Fruit fly (Drosophila melanogaster) whole organism, adult: ENCODE measurements around the gene Ipp.

Source experiments
- CG14711 ChIP-seq: fragments of 200-800 bp; sonication (Bioruptor generic); optimal IDR thresholded peaks from 2 replicates; lab custom pipeline; 2018; ENCODE audit warnings: missing biosample characterization, mild to moderate bottlenecking, missing genetic modification characterization, moderate library complexity
- CG33017 ChIP-seq: fragments of 200-800 bp; sonication (Bioruptor generic); optimal IDR thresholded peaks from 2 replicates; lab custom pipeline; 2018; ENCODE audit warnings: missing biosample characterization, mild to moderate bottlenecking, missing genetic modification characterization, moderate library complexity
- CG5204 ChIP-seq: fragments of 200-800 bp; sonication (Bioruptor generic); optimal IDR thresholded peaks from 2 replicates; lab custom pipeline; 2016; ENCODE audit warnings: missing biosample characterization, missing genetic modification characterization
- CG7045 ChIP-seq: fragments of 200-800 bp; sonication (Bioruptor generic); optimal IDR thresholded peaks from 2 replicates; lab custom pipeline; 2017; ENCODE audit warnings: missing biosample characterization, mild to moderate bottlenecking, missing genetic modification characterization
- CG7101 ChIP-seq: fragments of 200-800 bp; sonication (Bioruptor generic); optimal IDR thresholded peaks from 2 replicates; lab custom pipeline; 2018; ENCODE audit warnings: missing biosample characterization, mild to moderate bottlenecking, missing genetic modification characterization, moderate library complexity
- Clk ChIP-seq: fragments of 200-800 bp; sonication (Bioruptor generic); optimal IDR thresholded peaks from 2 replicates; lab custom pipeline; 2017; ENCODE audit warnings: missing biosample characterization, missing genetic modification characterization
- Crg-1 ChIP-seq: fragments of 200-800 bp; sonication (Bioruptor generic); optimal IDR thresholded peaks from 2 replicates; lab custom pipeline; 2016; ENCODE audit warnings: missing biosample characterization, missing genetic modification characterization
- Hr96 ChIP-seq: fragments of 200-800 bp; sonication (Bioruptor generic); optimal IDR thresholded peaks from 2 replicates; lab custom pipeline; 2016; ENCODE audit warnings: missing biosample characterization, missing genetic modification characterization
- pad ChIP-seq: fragments of 200-800 bp; sonication (Bioruptor generic); optimal IDR thresholded peaks from 3 replicates; lab custom pipeline; 2017; ENCODE audit warnings: missing biosample characterization, missing genetic modification characterization, mild to moderate bottlenecking, moderate library complexity, missing genetic modification reagents
- tj ChIP-seq: fragments of 200-800 bp; sonication (Bioruptor generic); optimal IDR thresholded peaks from 3 replicates; lab custom pipeline; 2017; ENCODE audit warnings: missing biosample characterization, mild to moderate bottlenecking, missing genetic modification characterization, moderate library complexity
- toe ChIP-seq: fragments of 200-800 bp; sonication (Bioruptor generic); optimal IDR thresholded peaks from 2 replicates; lab custom pipeline; 2016; ENCODE audit warnings: missing biosample characterization, missing genetic modification characterization

DNA sequence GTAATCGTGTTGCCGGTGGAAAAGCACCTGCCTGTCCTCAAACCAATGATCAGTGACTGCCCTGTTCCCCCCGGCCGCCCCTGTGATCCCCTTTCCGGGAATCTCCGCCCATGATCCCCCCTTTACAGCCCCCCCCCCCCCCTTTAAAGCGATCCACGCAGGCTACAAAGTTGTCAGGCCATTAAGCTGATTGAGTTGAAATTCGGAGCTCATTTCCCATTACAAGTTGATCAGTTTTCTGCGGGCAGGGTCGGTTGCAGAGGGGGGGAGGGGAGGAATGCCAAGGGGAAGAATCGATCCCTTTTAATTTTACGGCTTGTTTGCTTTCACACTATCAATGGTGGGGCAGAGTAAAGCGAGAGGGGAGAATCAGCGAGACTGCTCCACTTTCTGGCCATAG is 24.6 kb upstream of the Ipp start:
- no peak for TF ChIP-seq Hr96
- no peak for TF ChIP-seq Clk (GFP tag; lab: Kevin White, UChicago)
- no peak for TF ChIP-seq tj
- TF ChIP-seq CG33017, result no peak
- no peak for TF ChIP-seq CG7045 (GFP tag; lab: Kevin White, UChicago)
- no peak for TF ChIP-seq Crg-1 (GFP tag; lab: Kevin White, UChicago)
- TF ChIP-seq CG7101 (tag; lab: Kevin White, UChicago), result no peak
- TF ChIP-seq toe (GFP tag; lab: Kevin White, UChicago), result no peak
- TF ChIP-seq pad (GFP tag; lab: Kevin White, UChicago), result no peak
- TF ChIP-seq CG5204 (GFP tag; lab: Kevin White, UChicago), result no peak
- TF ChIP-seq CG14711 (tag; lab: Kevin White, UChicago), result no peak
